Fruit fly (Drosophila melanogaster) whole organism, embryonic: Measurements from ENCODE around the gene CG33679.

Experiments used
- Adf1 ChIP-seq: fragments of 200-800 bp; sonication (Bioruptor generic); IDR thresholded peaks from 2 replicates; pipeline ENCODE4 v1.3.6; 2022; ENCODE audit warnings: missing biosample characterization, missing genetic modification characterization
- CG11398 ChIP-seq: fragments of 200-800 bp; sonication (Bioruptor generic); optimal IDR thresholded peaks from 2 replicates; lab custom pipeline; 2016; ENCODE audit warnings: missing biosample characterization, missing genetic modification characterization
- CG13894 ChIP-seq: fragments of 200-800 bp; sonication (Bioruptor generic); optimal IDR thresholded peaks from 3 replicates; lab custom pipeline; 2018; ENCODE audit warnings: missing biosample characterization, mild to moderate bottlenecking, missing genetic modification characterization, moderate library complexity
- CG17359 ChIP-seq: fragments of 200-800 bp; sonication (Bioruptor generic); optimal IDR thresholded peaks from 3 replicates; lab custom pipeline; 2018; ENCODE audit warnings: missing biosample characterization, mild to moderate bottlenecking, missing genetic modification characterization, moderate library complexity
- CG31388 ChIP-seq: fragments of 200-800 bp; sonication (Bioruptor generic); optimal IDR thresholded peaks from 2 replicates; lab custom pipeline; 2016; ENCODE audit warnings: missing biosample characterization, missing genetic modification characterization
- CG34422 ChIP-seq: fragments of 200-800 bp; sonication (Bioruptor generic); IDR thresholded peaks from 3 replicates; pipeline ENCODE4 v1.3.6; 2022; ENCODE audit warnings: missing biosample characterization, missing genetic modification characterization
- CG3838 ChIP-seq: fragments of 200-800 bp; sonication (Bioruptor generic); optimal IDR thresholded peaks from 3 replicates; lab custom pipeline; 2016; ENCODE audit warnings: missing biosample characterization, missing genetic modification characterization
- CG4328 ChIP-seq: fragments of 200-800 bp; sonication (Bioruptor generic); optimal IDR thresholded peaks from 3 replicates; lab custom pipeline; 2017; ENCODE audit warnings: missing biosample characterization, missing genetic modification reagents, missing genetic modification characterization
- CG4424 ChIP-seq: fragments of 200-800 bp; sonication (Bioruptor generic); optimal IDR thresholded peaks from 3 replicates; lab custom pipeline; 2016; ENCODE audit warnings: missing biosample characterization, missing genetic modification characterization
- CG4854 ChIP-seq: fragments of 200-800 bp; sonication (Bioruptor generic); optimal IDR thresholded peaks from 2 replicates; lab custom pipeline; 2016; ENCODE audit warnings: missing biosample characterization, missing genetic modification characterization, inconsistent platforms
- CG6175 ChIP-seq: fragments of 200-800 bp; sonication (Bioruptor generic); IDR thresholded peaks from 3 replicates; pipeline ENCODE4 v1.3.6; 2022; ENCODE audit warnings: missing biosample characterization, missing genetic modification characterization
- CG6683 ChIP-seq: fragments of 200-800 bp; sonication (Bioruptor generic); optimal IDR thresholded peaks from 2 replicates; lab custom pipeline; 2017; ENCODE audit warnings: missing biosample characterization, mild to moderate bottlenecking, missing genetic modification characterization, missing genetic modification reagents
- CG7357 ChIP-seq: fragments of 200-800 bp; sonication (Bioruptor generic); IDR thresholded peaks from 3 replicates; pipeline ENCODE4 v1.3.6; 2022; ENCODE audit warnings: missing biosample characterization, missing genetic modification characterization
- CG7786 ChIP-seq: fragments of 200-800 bp; sonication (Bioruptor generic); optimal IDR thresholded peaks from 2 replicates; lab custom pipeline; 2016; ENCODE audit warnings: missing biosample characterization, missing genetic modification characterization
- CG7928 ChIP-seq: fragments of 200-800 bp; sonication (Bioruptor generic); optimal IDR thresholded peaks from 2 replicates; lab custom pipeline; 2017; ENCODE audit warnings: missing biosample characterization, mild to moderate bottlenecking, missing genetic modification characterization
- CG7987 ChIP-seq: fragments of 200-800 bp; sonication (Bioruptor generic); optimal IDR thresholded peaks from 2 replicates; lab custom pipeline; 2018; ENCODE audit warnings: missing biosample characterization, mild to moderate bottlenecking, missing genetic modification characterization, moderate library complexity
- CG8089 ChIP-seq: fragments of 200-800 bp; sonication (Bioruptor generic); optimal IDR thresholded peaks from 3 replicates; lab custom pipeline; 2016; ENCODE audit warnings: missing biosample characterization, missing genetic modification characterization
- CG8281 ChIP-seq: fragments of 200-800 bp; sonication (Bioruptor generic); optimal IDR thresholded peaks from 2 replicates; lab custom pipeline; 2018; ENCODE audit warnings: missing biosample characterization, mild to moderate bottlenecking, missing genetic modification characterization, moderate library complexity
- CG8478 ChIP-seq: fragments of >200 bp; optimal IDR thresholded peaks from 2 replicates; lab custom pipeline; 2018
- CG9727 ChIP-seq: fragments of 200-800 bp; sonication (Bioruptor generic); optimal IDR thresholded peaks from 3 replicates; lab custom pipeline; 2017; ENCODE audit warnings: missing biosample characterization, mild to moderate bottlenecking, missing genetic modification characterization
- D19A ChIP-seq: fragments of 200-800 bp; optimal IDR thresholded peaks from 3 replicates; lab custom pipeline; 2019; ENCODE audit warnings: missing biosample characterization, mild to moderate bottlenecking, missing genetic modification characterization, moderate library complexity
- Dfd ChIP-seq, 2 experiments: fragments of >200 bp; optimal IDR thresholded peaks; 2 replicates each; lab custom pipeline; 2017; ENCODE audit warnings: missing biosample characterization in 2 of 2, missing genetic modification characterization in 2 of 2
- Dll ChIP-seq: fragments of 200-800 bp; sonication (Bioruptor generic); IDR thresholded peaks from 4 replicates; pipeline ENCODE4 v1.3.6; 2022; ENCODE audit warnings: missing biosample characterization, missing genetic modification characterization; ENCODE audit not compliant: partially characterized antibody
- Kr ChIP-seq: fragments of 200-800 bp; sonication (Bioruptor generic); optimal IDR thresholded peaks from 2 replicates; lab custom pipeline; 2017; ENCODE audit warnings: missing biosample characterization, mild to moderate bottlenecking, missing genetic modification characterization
- Lhr ChIP-seq: fragments of 200-800 bp; sonication (Bioruptor generic); optimal IDR thresholded peaks from 3 replicates; lab custom pipeline; 2017; ENCODE audit warnings: mild to moderate bottlenecking, missing biosample characterization, missing genetic modification reagents, missing genetic modification characterization
- Med ChIP-seq: fragments of 200-800 bp; sonication (Bioruptor generic); peaks from one replicate; lab custom pipeline; 2016; ENCODE audit warnings: missing biosample characterization, missing genetic modification characterization, mild to moderate bottlenecking, inconsistent platforms, moderate library complexity
- NK7.1 ChIP-seq: fragments of 200-800 bp; sonication (Bioruptor generic); optimal IDR thresholded peaks from 3 replicates; lab custom pipeline; 2016; ENCODE audit warnings: missing biosample characterization, missing genetic modification characterization
- Oaz ChIP-seq: fragments of 200-800 bp; sonication (Bioruptor generic); IDR thresholded peaks from 2 replicates; pipeline ENCODE4 v1.3.6; 2022; ENCODE audit warnings: missing biosample characterization, missing genetic modification characterization
- Rx ChIP-seq: fragments of 200-800 bp; sonication (Bioruptor generic); IDR thresholded peaks from 2 replicates; pipeline ENCODE4 v1.3.6; 2022; ENCODE audit warnings: missing biosample characterization, missing genetic modification characterization
- Scr ChIP-seq: fragments of 200-800 bp; sonication (Bioruptor generic); IDR thresholded peaks from 2 replicates; pipeline ENCODE4 v1.3.6; 2022; ENCODE audit warnings: missing biosample characterization, missing genetic modification characterization; ENCODE audit not compliant: partially characterized antibody
- Ssrp ChIP-seq: fragments of 200-800 bp; sonication (Bioruptor generic); optimal IDR thresholded peaks from 2 replicates; lab custom pipeline; 2018; ENCODE audit warnings: missing biosample characterization, mild to moderate bottlenecking, missing genetic modification characterization, moderate library complexity
- YL-1 ChIP-seq: fragments of 200-800 bp; sonication (Bioruptor generic); optimal IDR thresholded peaks from 3 replicates; lab custom pipeline; 2017; ENCODE audit warnings: missing biosample characterization, mild to moderate bottlenecking, missing genetic modification characterization
- ac ChIP-seq: fragments of 200-800 bp; sonication (Bioruptor generic); optimal IDR thresholded peaks from 3 replicates; lab custom pipeline; 2017; ENCODE audit warnings: missing biosample characterization, mild to moderate bottlenecking, missing genetic modification characterization
- amos ChIP-seq: fragments of 200-800 bp; sonication (Bioruptor generic); IDR thresholded peaks from 2 replicates; pipeline ENCODE4 v1.3.6; 2022; ENCODE audit warnings: missing biosample characterization, missing genetic modification characterization; ENCODE audit not compliant: partially characterized antibody
- ap ChIP-seq: fragments of 200-800 bp; sonication (Bioruptor generic); IDR thresholded peaks from 2 replicates; pipeline ENCODE4 v1.3.6; 2022; ENCODE audit warnings: missing biosample characterization, missing genetic modification characterization
- bsh ChIP-seq, 2 experiments: fragments of 200-800 bp; sonication (Bioruptor generic); optimal IDR thresholded peaks; 2 replicates each; lab custom pipeline; 2017 to 2018; ENCODE audit warnings: mild to moderate bottlenecking in 2 of 2, missing biosample characterization in 2 of 2, missing genetic modification characterization in 2 of 2, moderate library complexity in 1 of 2
- corto ChIP-seq: fragments of 200-800 bp; sonication (Bioruptor generic); optimal IDR thresholded peaks from 2 replicates; lab custom pipeline; 2016; ENCODE audit warnings: missing biosample characterization, mild to moderate bottlenecking, missing genetic modification characterization, moderate library complexity
- dimm ChIP-seq: fragments of 200-800 bp; sonication (Bioruptor generic); IDR thresholded peaks from 2 replicates; pipeline ENCODE4 v1.3.6; 2022; ENCODE audit warnings: missing biosample characterization, missing genetic modification characterization
- dmrt99B ChIP-seq: fragments of 200-800 bp; sonication (Bioruptor generic); optimal IDR thresholded peaks from 2 replicates; lab custom pipeline; 2018; ENCODE audit warnings: missing biosample characterization, mild to moderate bottlenecking, missing genetic modification characterization, moderate library complexity
- ewg ChIP-seq: fragments of 200-800 bp; sonication (Bioruptor generic); optimal IDR thresholded peaks from 3 replicates; lab custom pipeline; 2017; ENCODE audit warnings: mild to moderate bottlenecking, missing biosample characterization, missing genetic modification reagents, missing genetic modification characterization
- gce ChIP-seq: fragments of 200-800 bp; sonication (Bioruptor generic); IDR thresholded peaks from 3 replicates; pipeline ENCODE4 v1.3.6; 2022; ENCODE audit warnings: missing biosample characterization, missing genetic modification characterization
- her ChIP-seq: fragments of 200-800 bp; sonication (Bioruptor generic); optimal IDR thresholded peaks from 2 replicates; lab custom pipeline; 2016; ENCODE audit warnings: missing biosample characterization, missing genetic modification characterization
- kay ChIP-seq: fragments of 200-800 bp; sonication (Bioruptor generic); optimal IDR thresholded peaks from 2 replicates; lab custom pipeline; 2016; ENCODE audit warnings: missing biosample characterization, missing genetic modification characterization
- maf-S ChIP-seq: fragments of 200-800 bp; sonication (Bioruptor generic); optimal IDR thresholded peaks from 2 replicates; lab custom pipeline; 2016; ENCODE audit warnings: missing biosample characterization, missing genetic modification characterization
- pita ChIP-seq: fragments of 200-800 bp; sonication (Bioruptor generic); optimal IDR thresholded peaks from 2 replicates; lab custom pipeline; 2017; ENCODE audit warnings: missing biosample characterization, mild to moderate bottlenecking, missing genetic modification characterization
- pum ChIP-seq: fragments of 200-800 bp; sonication (Bioruptor generic); optimal IDR thresholded peaks from 2 replicates; lab custom pipeline; 2016; ENCODE audit warnings: missing biosample characterization, missing genetic modification characterization
- repo ChIP-seq: fragments of 200-800 bp; sonication (Bioruptor generic); optimal IDR thresholded peaks from 2 replicates; lab custom pipeline; 2016; ENCODE audit warnings: missing biosample characterization, missing genetic modification characterization
- scrt ChIP-seq: fragments of 200-800 bp; sonication (Bioruptor generic); optimal IDR thresholded peaks from 2 replicates; lab custom pipeline; 2018; ENCODE audit warnings: missing biosample characterization, mild to moderate bottlenecking, missing genetic modification characterization, moderate library complexity
- tap ChIP-seq: fragments of 200-800 bp; optimal IDR thresholded peaks from 3 replicates; lab custom pipeline; 2019; ENCODE audit warnings: missing biosample characterization, mild to moderate bottlenecking, missing genetic modification characterization, moderate library complexity
- tio ChIP-seq: fragments of 200-800 bp; sonication (Bioruptor generic); optimal IDR thresholded peaks from 2 replicates; lab custom pipeline; 2017; ENCODE audit warnings: missing biosample characterization, missing genetic modification characterization, inconsistent platforms
- trem ChIP-seq: fragments of 200-800 bp; optimal IDR thresholded peaks from 3 replicates; lab custom pipeline; 2019; ENCODE audit warnings: missing biosample characterization, mild to moderate bottlenecking, missing genetic modification characterization, moderate library complexity
- vnd ChIP-seq: fragments of 200-800 bp; sonication (Bioruptor generic); IDR thresholded peaks from 3 replicates; pipeline ENCODE4 v1.3.6; 2022; ENCODE audit warnings: missing biosample characterization, missing genetic modification characterization; ENCODE audit not compliant: partially characterized antibody
- wor ChIP-seq: fragments of 200-800 bp; sonication (Bioruptor generic); IDR thresholded peaks from 2 replicates; pipeline ENCODE4 v1.3.6; 2022; ENCODE audit warnings: missing biosample characterization, missing genetic modification characterization
- zen ChIP-seq: fragments of 200-800 bp; sonication (Bioruptor generic); optimal IDR thresholded peaks from 3 replicates; lab custom pipeline; 2018; ENCODE audit warnings: missing biosample characterization, mild to moderate bottlenecking, missing genetic modification characterization, moderate library complexity

The CG33679 gene

DNA sequence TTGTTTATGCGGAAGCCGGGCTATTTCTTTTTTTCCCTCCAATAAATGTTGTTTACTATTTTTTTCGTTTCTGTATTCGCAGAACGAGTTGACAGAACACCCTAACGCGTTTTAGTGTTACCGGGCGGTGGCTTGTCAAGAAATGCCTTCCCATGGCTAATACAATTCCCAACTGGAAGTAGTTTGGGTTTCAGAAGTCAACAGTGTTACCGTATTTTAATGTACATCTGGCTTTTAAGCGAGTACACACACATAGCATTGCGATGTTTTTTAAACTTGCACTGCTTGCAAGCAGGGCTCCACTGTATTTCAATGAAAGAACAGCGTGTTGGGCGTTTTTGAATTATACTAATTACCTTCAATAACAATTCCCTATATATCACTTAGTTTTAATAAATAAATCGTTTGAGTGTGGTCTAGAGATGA, 2.5 kb downstream of the CG33679 start, which contains the start of gene TfIIS (continued):
- TF ChIP-seq Adf1 (peak; percentile 13; the same call in 1 of the 2 replicates), CG3838 (GFP tag; lab: Kevin White, UChicago) (no peak), CG8089 (GFP tag; lab: Kevin White, UChicago) (no peak), ewg (GFP tag; lab: Kevin White, UChicago) (no peak), amos (GFP tag; lab: Robert Waterston, UW) (peak; percentile 66), Lhr (peak; percentile 95), CG34422 (GFP tag; lab: Robert Waterston, UW) (peak; percentile 54; the same call in 2 of the 3 replicates), CG7987 (GFP tag; lab: Kevin White, UChicago) (no peak), CG11398 (GFP tag; lab: Kevin White, UChicago) (no peak), CG6175 (GFP tag; lab: Robert Waterston, UW) (no peak), CG13894 (peak; percentile 45), Rx (GFP tag; lab: Robert Waterston, UW) (no peak), CG8281 (tag; lab: Kevin White, UChicago) (no peak), ap (no peak), vnd (no peak), CG4424 (GFP tag; lab: Kevin White, UChicago) (no peak), ac (GFP tag; lab: Kevin White, UChicago) (no peak), tio (no peak), her (peak; percentile 23), maf-S (no peak), corto (no peak), Oaz (GFP tag; lab: Robert Waterston, UW) (no peak), D19A (tag; lab: Kevin White, UChicago) (no peak), scrt (no peak), gce (GFP tag; lab: Robert Waterston, UW) (no peak), CG31388 (GFP tag; lab: Kevin White, UChicago) (no peak), CG6683 (GFP tag; lab: Kevin White, UChicago) (no peak), zen (tag; lab: Kevin White, UChicago) (peak; percentile 82), bsh (GFP tag; optimal IDR thresholded peaks at IDR 0.05; lab: Kevin White, UChicago) (no peak), CG7928 (no peak), repo (no peak), CG8478 (lab: Kevin White, UChicago) (peak; percentile 79), wor (GFP tag; lab: Robert Waterston, UW) (no peak), Kr (GFP tag; lab: Kevin White, UChicago) (no peak), trem (peak; percentile 75), Med (GFP tag; lab: Kevin White, UChicago) (peak; percentile 85), CG9727 (GFP tag; lab: Kevin White, UChicago) (no peak)

dm6 chr2L:15061368-15061767, 3.3 kb downstream of the CG33679 start, which contains the start of the genes solo and vas:
Gene solo, plus strand, starts transcription at chr2L:15061656.
Gene vas, plus strand, starts transcription at chr2L:15061656.
- TF ChIP-seq pum (peak; percentile 18), pita (no peak), CG7357 (GFP tag; lab: Robert Waterston, UW) (peak; percentile 93), CG7786 (GFP tag; lab: Kevin White, UChicago) (no peak), Ssrp (tag; lab: Kevin White, UChicago) (peak; percentile 61), Scr (GFP tag; lab: Robert Waterston, UW) (peak; percentile 24; the same call in 1 of the 2 replicates), Dfd (GFP tag; optimal IDR thresholded peaks at IDR 0.05; lab: Kevin White, UChicago) (peak in 1 of 2 experiments; percentile 55), CG17359 (peak; percentile 51), Dll (GFP tag; lab: Robert Waterston, UW) (peak; percentile 45; the same call in 2 of the 4 replicates), CG4854 (GFP tag; lab: Kevin White, UChicago) (peak; percentile 24), NK7.1 (GFP tag; lab: Kevin White, UChicago) (no peak), dimm (GFP tag; lab: Robert Waterston, UW) (no peak), tap (tag; lab: Kevin White, UChicago) (peak; percentile 0), kay (no peak), dmrt99B (peak; percentile 52), CG4328 (GFP tag; lab: Kevin White, UChicago) (peak; percentile 14), YL-1 (peak; percentile 32)
